Worm (Caenorhabditis elegans): ENCODE data around the gene irld-3.

- no peak for TF ChIP-seq nhr-28 (tag; optimal IDR thresholded peaks at IDR 0.05)
- no peak for TF ChIP-seq mab-5 (tag; optimal IDR thresholded peaks at IDR 0.05)
- no peak for TF ChIP-seq mls-2 (tag; optimal IDR thresholded peaks at IDR 0.05)
- TF ChIP-seq nhr-76 (tag; optimal IDR thresholded peaks at IDR 0.05) = no peak
- no peak for TF ChIP-seq lin-13 (tag; optimal IDR thresholded peaks at IDR 0.05)
- no peak for TF ChIP-seq elt-3 (tag; optimal IDR thresholded peaks at IDR 0.05)
- TF ChIP-seq unc-62 (GFP tag; optimal IDR thresholded peaks at IDR 0.05) = no peak
- no peak for TF ChIP-seq ces-1 (GFP tag; optimal IDR thresholded peaks at IDR 0.05)
- TF ChIP-seq lsy-2 (tag; optimal IDR thresholded peaks at IDR 0.05) = no peak
- TF ChIP-seq blmp-1 (tag; optimal IDR thresholded peaks at IDR 0.05) = no peak
- TF ChIP-seq tbx-8 (GFP tag; optimal IDR thresholded peaks at IDR 0.05) = no peak
- TF ChIP-seq unc-39 (tag; optimal IDR thresholded peaks at IDR 0.05) = no peak
- no peak for TF ChIP-seq mep-1 (tag; optimal IDR thresholded peaks at IDR 0.05)
These were observed 24.6 kb downstream of the irld-3 start, which contains the start of gene Y73C8C.8 for ce11 chrV:3113751-3114150.
